Worm (Caenorhabditis elegans): ENCODE results near the gene ZC239.6.
"Not testable (repeated sequence)": the region's sequence is repeated elsewhere in the genome, so short reads cannot be mapped to it uniquely, and the experiment has no call there.

DNA sequence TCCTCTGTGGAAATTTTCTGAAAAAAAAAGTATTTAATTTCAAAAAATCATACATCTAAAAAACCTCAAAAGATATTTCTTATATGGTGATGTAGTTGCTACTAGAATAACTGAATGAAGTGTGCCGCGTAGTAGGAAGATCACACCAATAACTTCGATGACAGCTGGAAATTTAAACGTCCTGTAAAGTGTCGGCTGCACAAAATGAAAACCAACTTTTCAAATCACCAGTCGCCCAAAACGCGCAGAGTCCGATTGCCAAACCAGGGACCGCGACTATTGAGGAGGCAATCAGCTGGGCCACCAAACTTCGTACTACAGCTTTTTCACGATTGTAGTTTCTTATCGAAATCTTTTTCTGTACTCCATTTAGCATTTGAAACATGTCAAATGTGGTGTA, 8.2 kb upstream of the ZC239.6 start, which contains the start of gene sri-48:
- TF ChIP-seq ceh-18 (tag; optimal IDR thresholded peaks at IDR 0.05); dmd-4 (tag; optimal IDR thresholded peaks at IDR 0.05; ENCODE audit: borderline replicate concordance); eyg-1 (tag; optimal IDR thresholded peaks at IDR 0.05); fkh-6 (tag; optimal IDR thresholded peaks at IDR 0.05); fkh-10 (GFP tag; optimal IDR thresholded peaks at IDR 0.05); ama-1 (optimal IDR thresholded peaks at IDR 0.05); hlh-6 (tag; optimal IDR thresholded peaks at IDR 0.05); che-1 (tag; optimal IDR thresholded peaks at IDR 0.05): not testable (repeated sequence)

Measured in whole organism, late embryonic.